Worm (Caenorhabditis elegans) whole organism, dauer: ENCODE measurements around the gene F53A9.1.

Experiments used
- unc-62 ChIP-seq: sonication (generic microtip); optimal IDR thresholded peaks from 2 replicates; lab custom pipeline; 2017; ENCODE audit warnings: missing biosample characterization, missing genetic modification reagents, missing genetic modification characterization

Gene F53A9.1

ce11 chrX:8711141-8711645, at the start of gene F53A9.1:
Gene F53A9.1, plus strand, starts transcription at chrX:8711595.
- TF ChIP-seq unc-62 (GFP tag; lab: Kevin White, UChicago), result no peak

DNA sequence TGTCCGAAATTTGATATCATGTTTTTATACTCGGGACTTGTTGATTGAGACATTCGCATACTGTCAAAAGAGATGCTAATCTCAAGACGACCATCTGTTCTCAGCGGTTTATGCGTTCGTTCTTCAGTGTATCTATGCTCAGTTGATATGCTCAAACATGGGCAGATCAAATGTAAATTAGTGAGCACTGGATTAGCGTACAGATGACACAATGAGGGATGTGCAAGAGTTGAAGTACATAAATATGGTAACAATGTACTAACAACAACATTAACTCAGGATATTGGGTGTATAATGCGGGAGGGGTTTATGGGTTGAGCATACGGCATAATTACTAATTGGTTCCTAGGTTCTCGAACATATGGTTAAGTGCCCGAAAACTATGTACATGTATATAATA, 48.9 kb upstream of the F53A9.1 start:
- TF ChIP-seq unc-62 (GFP tag; lab: Kevin White, UChicago), result no peak

ce11 chrX:8672760-8673159, 38.6 kb upstream of the F53A9.1 start, which contains the start of the genes K09E2.2 and K09E2.3:
Gene K09E2.2, plus strand, starts transcription at chrX:8673060.
Gene K09E2.3, plus strand, starts transcription at chrX:8673084.
- TF ChIP-seq unc-62 (GFP tag; lab: Kevin White, UChicago), result no peak

ce11 chrX:8674514-8674913, 36.9 kb upstream of the F53A9.1 start:
- no peak for TF ChIP-seq unc-62 (GFP tag; lab: Kevin White, UChicago)

DNA sequence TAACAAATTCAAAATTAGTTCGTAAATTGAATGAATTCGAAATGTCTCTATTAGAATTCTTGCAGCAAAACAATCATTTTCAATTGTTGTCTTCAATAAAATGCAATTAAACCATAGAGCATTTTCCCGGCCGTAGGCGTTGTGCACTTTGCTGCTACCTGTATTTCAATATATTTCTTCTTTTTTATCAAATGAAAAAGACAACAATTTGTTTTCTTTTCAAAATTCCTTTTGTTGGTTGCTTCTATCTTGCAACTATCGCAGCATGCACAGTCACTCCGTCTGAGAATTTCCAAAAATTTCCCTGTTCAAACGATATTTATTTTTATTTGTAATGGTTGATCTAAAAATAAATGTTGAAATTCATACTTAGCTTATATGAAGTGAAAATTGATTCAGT, 36.2 kb upstream of the F53A9.1 start:
- TF ChIP-seq unc-62 (GFP tag; lab: Kevin White, UChicago), result no peak

ce11 chrX:8676088-8676779, 35.2 kb upstream of the F53A9.1 start:
- TF ChIP-seq unc-62 (GFP tag; lab: Kevin White, UChicago), result no peak

- no peak for TF ChIP-seq unc-62 (GFP tag; lab: Kevin White, UChicago)
Observed at ce11 chrX:8677320-8677719, 34.1 kb upstream of the F53A9.1 start.

DNA sequence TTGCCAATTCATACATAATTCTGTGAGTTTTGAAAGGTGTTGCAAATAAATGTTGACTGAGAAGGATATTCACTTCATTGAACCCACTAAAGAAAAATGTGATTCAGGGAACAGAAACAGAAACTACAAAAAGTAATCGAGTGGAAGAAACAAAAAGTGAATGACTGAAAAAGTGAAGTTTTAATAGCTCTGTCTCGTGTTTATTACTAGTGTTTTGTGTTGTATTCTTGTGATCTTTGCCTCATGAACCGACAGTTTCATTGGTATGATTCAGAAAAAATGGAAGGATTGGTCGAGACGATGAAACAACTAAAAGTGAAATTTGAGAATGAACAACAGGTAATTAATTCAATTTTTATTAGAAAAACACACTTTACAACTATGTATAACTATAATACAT, 33.5 kb upstream of the F53A9.1 start:
- TF ChIP-seq unc-62 (GFP tag; lab: Kevin White, UChicago), result no peak

DNA sequence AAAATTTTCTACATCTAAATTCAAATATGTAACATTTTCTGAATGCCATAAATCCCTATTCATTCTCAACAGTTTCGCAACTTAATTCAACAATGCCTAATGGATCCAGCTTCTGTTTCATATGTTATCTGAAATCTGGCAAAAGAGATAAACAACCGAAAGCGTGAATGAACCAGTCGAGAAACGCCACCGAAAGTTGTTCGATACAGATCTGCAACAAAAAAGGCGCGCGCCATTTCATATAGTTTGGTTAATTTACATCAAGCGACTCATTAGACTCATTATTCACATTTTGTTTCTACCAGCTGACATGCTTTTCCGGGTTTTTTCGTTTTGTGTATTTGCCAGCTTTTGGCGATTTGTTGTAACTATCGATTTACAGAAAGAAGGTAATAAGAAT, 29.8 kb upstream of the F53A9.1 start, which contains the start of gene K09E2.1:
Gene K09E2.1, plus strand, starts transcription at position 301 of the 400 bp plus-strand sequence.
- no peak for TF ChIP-seq unc-62 (GFP tag; lab: Kevin White, UChicago)

DNA sequence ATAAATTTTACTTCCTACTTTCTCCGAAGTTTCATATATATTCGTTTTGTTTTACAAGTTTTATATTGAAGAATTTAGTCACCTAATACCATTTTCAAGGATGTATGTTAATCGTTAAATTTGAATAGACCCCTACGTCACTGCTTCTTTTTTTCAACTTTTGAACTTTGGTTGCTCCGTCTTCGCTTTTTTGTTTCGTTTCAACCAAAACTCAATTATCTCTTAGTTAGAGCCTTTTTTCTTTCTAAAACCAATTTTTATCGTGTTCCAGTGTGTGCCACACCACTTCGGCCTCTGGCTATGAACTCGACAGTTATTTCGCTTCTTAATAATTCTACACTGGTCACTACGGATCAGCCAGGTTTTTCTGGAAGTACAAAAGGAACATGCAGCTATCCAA, 13.9 kb upstream of the F53A9.1 start, which contains the start of gene frpr-8:
Gene frpr-8, plus strand, starts transcription at position 301 of the 400 bp plus-strand sequence.
- no peak for TF ChIP-seq unc-62 (GFP tag; lab: Kevin White, UChicago)

DNA sequence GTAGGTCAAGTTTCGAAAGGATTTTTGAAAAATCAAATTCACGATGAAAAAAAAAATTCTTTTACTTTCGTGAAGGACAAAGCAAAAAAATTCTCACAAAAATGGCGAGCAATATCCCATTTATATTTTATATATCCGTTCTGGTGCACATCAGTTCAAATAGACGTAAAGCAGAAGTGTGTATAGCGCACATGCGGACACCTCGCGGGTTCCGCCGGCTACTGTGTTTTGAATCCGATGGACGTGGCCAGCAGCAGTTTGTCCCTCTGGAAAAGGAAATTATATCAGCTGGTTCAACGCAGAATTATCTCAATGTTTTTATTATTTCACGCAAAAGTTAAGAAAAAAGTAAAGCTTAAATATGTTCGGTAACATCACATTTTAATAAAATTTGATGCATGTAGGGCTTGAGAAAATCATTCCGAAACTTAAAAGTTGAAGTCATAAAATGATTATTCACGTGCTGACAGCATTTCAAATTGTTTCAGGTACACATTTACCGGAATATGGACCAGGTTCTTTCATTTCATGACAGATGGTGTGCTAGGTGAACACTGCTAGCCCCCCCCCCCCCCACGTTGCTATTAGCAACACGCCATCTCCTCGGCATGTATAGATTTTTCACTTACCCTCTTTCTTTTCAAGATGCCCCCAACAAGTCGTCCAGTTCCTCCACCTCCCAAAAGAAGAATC, 7.6 kb upstream of the F53A9.1 start, which contains the start of gene jbts-14:
Gene jbts-14, plus strand, starts transcription at position 643 of the 693 bp plus-strand sequence.
- TF ChIP-seq unc-62 (GFP tag; lab: Kevin White, UChicago), result no peak

ce11 chrX:8704830-8705229, 6.6 kb upstream of the F53A9.1 start:
- no peak for TF ChIP-seq unc-62 (GFP tag; lab: Kevin White, UChicago)

DNA sequence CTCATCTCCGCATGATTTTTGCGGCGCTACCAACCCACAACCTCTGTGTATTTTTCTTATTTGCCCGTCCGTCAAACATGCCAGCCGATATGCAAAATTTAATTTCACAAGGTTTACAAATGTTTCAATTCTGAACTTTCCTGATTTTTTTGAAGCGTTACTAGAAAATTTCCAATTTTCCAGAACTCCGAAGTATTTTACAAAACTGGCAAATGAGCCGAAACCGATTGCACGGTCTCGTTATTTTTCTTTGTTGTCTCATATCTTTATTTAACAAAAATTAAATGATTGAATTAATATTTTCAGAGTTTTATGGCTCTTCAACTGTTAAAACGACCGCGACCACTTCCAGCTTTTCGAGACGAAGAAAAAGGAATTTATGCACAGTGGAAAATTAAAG, 3.3 kb upstream of the F53A9.1 start, which contains the start of gene F53A9.3:
Gene F53A9.3, plus strand, starts transcription at position 301 of the 400 bp plus-strand sequence.
- TF ChIP-seq unc-62 (GFP tag; lab: Kevin White, UChicago), result no peak

ce11 chrX:8709424-8709823, 2.0 kb upstream of the F53A9.1 start, which contains the start of gene kreg-1:
Gene kreg-1, plus strand, starts transcription at chrX:8709764.
- no peak for TF ChIP-seq unc-62 (GFP tag; lab: Kevin White, UChicago)

ce11 chrX:8712662-8713061, 1.3 kb downstream of the F53A9.1 start:
- no peak for TF ChIP-seq unc-62 (GFP tag; lab: Kevin White, UChicago)

DNA sequence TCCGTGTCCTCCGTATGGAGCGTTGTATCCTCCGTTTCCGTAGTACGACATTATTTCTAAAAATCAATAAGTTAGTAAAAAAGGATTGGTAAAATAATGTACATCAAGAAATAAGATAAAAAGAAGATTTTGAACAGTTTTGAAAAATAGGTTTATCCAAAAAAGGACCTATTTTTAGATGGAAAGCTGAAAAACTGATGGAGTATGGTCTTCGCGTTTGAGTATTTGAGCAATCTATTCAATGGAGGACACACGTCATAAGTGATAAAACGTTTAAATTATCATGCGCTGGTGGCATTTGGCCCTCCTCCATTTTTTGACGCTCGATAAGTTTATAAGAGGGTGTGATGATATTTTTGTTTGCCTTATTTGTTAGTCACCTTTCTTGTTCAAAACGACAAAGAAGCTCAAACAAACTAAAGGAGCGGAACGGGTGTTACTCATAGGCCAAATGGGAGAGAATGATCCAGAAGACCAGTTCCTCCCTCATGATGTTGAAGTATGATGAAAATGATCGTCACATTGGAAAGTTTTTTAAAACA, 2.4 kb downstream of the F53A9.1 start, which contains the start of gene F53A9.6:
Gene F53A9.6, minus strand, starts transcription at position 51 of the 542 bp plus-strand sequence.
- TF ChIP-seq unc-62 (GFP tag; lab: Kevin White, UChicago), result no peak
